Worm (Caenorhabditis elegans) whole organism, L1 larva: Measurements from ENCODE around the gene lsm-8.
"Not testable (repeated sequence)": the region's sequence is repeated elsewhere in the genome, so short reads cannot be mapped to it uniquely, and the experiment has no call there.

Source experiments
- aha-1 ChIP-seq: fragments of 150-350 bp; optimal IDR thresholded peaks from 2 replicates; lab custom pipeline; 2014; ENCODE audit warnings: missing biosample characterization, missing genetic modification characterization
- ceh-8 ChIP-seq: fragments of 200-800 bp; sonication (Bioruptor generic); optimal IDR thresholded peaks from 2 replicates; lab custom pipeline; 2018; ENCODE audit warnings: mild to moderate bottlenecking, missing genetic modification characterization, moderate library complexity, missing compliant biosample characterization
- ceh-82 ChIP-seq, 3 experiments: fragments of 150-350 bp in 1 of 3; sonication (generic microtip) in 2 of 3; optimal IDR thresholded peaks; 2 replicates each; lab custom pipeline; 2014 to 2017; ENCODE audit warnings: missing biosample characterization in 3 of 3, missing genetic modification characterization in 3 of 3
- ceh-88 ChIP-seq: fragments of 200-800 bp; sonication (Bioruptor generic); IDR thresholded peaks from 2 replicates; pipeline ENCODE4 v1.3.6; 2022; ENCODE audit warnings: missing genetic modification characterization, missing compliant biosample characterization
- ces-1 ChIP-seq: fragments of 150-350 bp; optimal IDR thresholded peaks from 2 replicates; lab custom pipeline; 2014; ENCODE audit warnings: missing biosample characterization, missing genetic modification reagents, missing genetic modification characterization
- dpl-1 ChIP-seq, 3 experiments: fragments of 150-350 bp in 2 of 3; sonication (generic microtip) in 1 of 3; optimal IDR thresholded peaks; 2 replicates each; lab custom pipeline; 2014 to 2017; ENCODE audit warnings: missing biosample characterization in 3 of 3, missing genetic modification characterization in 3 of 3, missing genetic modification reagents in 3 of 3
- efl-1 ChIP-seq, 4 experiments: fragments of 150-350 bp; optimal IDR thresholded peaks in 3 of 4; peaks in 1 of 4; 1 replicate in 1 of 4; 2 replicates in 3 of 4; lab custom pipeline; 2014; ENCODE audit warnings: missing biosample characterization in 2 of 4, missing genetic modification characterization in 2 of 4, missing genetic modification reagents in 2 of 4
- efl-3 ChIP-seq: fragments of 200-800 bp; sonication (Bioruptor generic); optimal IDR thresholded peaks from 2 replicates; lab custom pipeline; 2018; ENCODE audit warnings: mild to moderate bottlenecking, missing genetic modification characterization, missing compliant biosample characterization
- egl-13 ChIP-seq: sonication (generic microtip); optimal IDR thresholded peaks from 2 replicates; lab custom pipeline; 2016; ENCODE audit warnings: missing genotype, missing genetic modification reagents, missing genetic modification characterization, missing compliant biosample characterization
- ets-5 ChIP-seq: fragments of 200-800 bp; sonication (Bioruptor generic); IDR thresholded peaks from 2 replicates; pipeline ENCODE4 v1.3.6; 2022; ENCODE audit warnings: missing genetic modification characterization, missing compliant biosample characterization
- fkh-10 ChIP-seq: sonication (generic microtip); optimal IDR thresholded peaks from 2 replicates; lab custom pipeline; 2017; ENCODE audit warnings: missing biosample characterization, missing genetic modification reagents, missing genetic modification characterization
- fos-1 ChIP-seq: fragments of 150-350 bp; optimal IDR thresholded peaks from 2 replicates; lab custom pipeline; 2014; ENCODE audit warnings: missing biosample characterization, missing genetic modification characterization
- hlh-4 ChIP-seq: sonication (generic microtip); optimal IDR thresholded peaks from 2 replicates; lab custom pipeline; 2016; ENCODE audit warnings: mild to moderate bottlenecking, missing genetic modification characterization, missing compliant biosample characterization
- hpl-2 ChIP-seq: fragments of 150-350 bp; optimal IDR thresholded peaks from 2 replicates; lab custom pipeline; 2014; ENCODE audit warnings: missing biosample characterization, missing genetic modification reagents, missing genetic modification characterization
- irx-1 ChIP-seq: sonication (generic microtip); optimal IDR thresholded peaks from 2 replicates; lab custom pipeline; 2016; ENCODE audit warnings: missing genetic modification characterization, missing compliant biosample characterization
- jun-1 ChIP-seq: fragments of 150-350 bp; optimal IDR thresholded peaks from 2 replicates; lab custom pipeline; 2014; ENCODE audit warnings: missing biosample characterization, missing genetic modification reagents, missing genetic modification characterization
- lin-14 ChIP-seq: fragments of 200-800 bp; sonication (Bioruptor generic); optimal IDR thresholded peaks from 2 replicates; lab custom pipeline; 2018; ENCODE audit warnings: mild to moderate bottlenecking, missing genetic modification characterization, moderate library complexity, missing compliant biosample characterization
- lin-15B ChIP-seq: fragments of 150-350 bp; sonication (generic microtip); optimal IDR thresholded peaks from 3 replicates; lab custom pipeline; 2014; ENCODE audit warnings: missing biosample characterization, missing genetic modification characterization
- mdl-1 ChIP-seq, 2 experiments: fragments of 150-350 bp; optimal IDR thresholded peaks; 2 replicates each; lab custom pipeline; 2014 to 2017; ENCODE audit warnings: missing biosample characterization in 2 of 2, missing genetic modification characterization in 2 of 2, inconsistent platforms in 1 of 2
- nhr-12 ChIP-seq: sonication (generic microtip); optimal IDR thresholded peaks from 2 replicates; lab custom pipeline; 2017; ENCODE audit warnings: missing biosample characterization, missing genetic modification characterization
- nhr-19 ChIP-seq: fragments of 200-800 bp; sonication (Bioruptor generic); conservative IDR thresholded peaks from 2 replicates; pipeline ENCODE4 v1.3.6; 2022; ENCODE audit warnings: missing genetic modification characterization, missing compliant biosample characterization
- nhr-20 ChIP-seq: sonication (generic microtip); optimal IDR thresholded peaks from 2 replicates; lab custom pipeline; 2016; ENCODE audit warnings: mild to moderate bottlenecking, missing genetic modification characterization, missing compliant biosample characterization
- nhr-28 ChIP-seq: fragments of 150-350 bp; optimal IDR thresholded peaks from 2 replicates; lab custom pipeline; 2014; ENCODE audit warnings: missing biosample characterization, missing genetic modification characterization
- nhr-71 ChIP-seq: sonication (generic microtip); optimal IDR thresholded peaks from 2 replicates; lab custom pipeline; 2016; ENCODE audit warnings: mild to moderate bottlenecking, missing genetic modification characterization, moderate library complexity, missing compliant biosample characterization
- nhr-76 ChIP-seq: sonication (generic microtip); optimal IDR thresholded peaks from 2 replicates; lab custom pipeline; 2017; ENCODE audit warnings: missing biosample characterization, missing genetic modification characterization
- nhr-85 ChIP-seq: sonication (generic microtip); peaks from one replicate; lab custom pipeline; 2016; ENCODE audit warnings: missing genetic modification characterization, inconsistent platforms, missing compliant biosample characterization
- pag-3 ChIP-seq: sonication (generic microtip); optimal IDR thresholded peaks from 2 replicates; lab custom pipeline; 2017; ENCODE audit warnings: missing genetic modification characterization, mild to moderate bottlenecking, missing compliant biosample characterization, antibody characterized with exemption, borderline replicate concordance; ENCODE audit not compliant: insufficient read depth
- pax-3 ChIP-seq: fragments of 200-800 bp; sonication (Bioruptor generic); optimal IDR thresholded peaks from 2 replicates; lab custom pipeline; 2018; ENCODE audit warnings: mild to moderate bottlenecking, missing genetic modification characterization, moderate library complexity, missing compliant biosample characterization
- pqm-1 ChIP-seq: sonication (generic microtip); optimal IDR thresholded peaks from 3 replicates; lab custom pipeline; 2017; ENCODE audit warnings: missing biosample characterization, missing genetic modification characterization
- skn-1 ChIP-seq: fragments of 150-350 bp; optimal IDR thresholded peaks from 2 replicates; lab custom pipeline; 2014; ENCODE audit warnings: missing biosample characterization, missing genetic modification characterization
- snpc-4 ChIP-seq: fragments of 150-350 bp; optimal IDR thresholded peaks from 2 replicates; lab custom pipeline; 2014; ENCODE audit warnings: missing biosample characterization, missing genetic modification characterization
- sup-37 ChIP-seq: fragments of 200-800 bp; sonication (Bioruptor generic); optimal IDR thresholded peaks from 2 replicates; lab custom pipeline; 2018; ENCODE audit warnings: mild to moderate bottlenecking, missing genetic modification characterization, missing compliant biosample characterization
- unc-62 ChIP-seq: fragments of 150-350 bp; optimal IDR thresholded peaks from 2 replicates; lab custom pipeline; 2014; ENCODE audit warnings: missing biosample characterization, missing genetic modification reagents, missing genetic modification characterization
- unc-98 ChIP-seq: fragments of 200-800 bp; sonication (Bioruptor generic); IDR thresholded peaks from 2 replicates; pipeline ENCODE4 v1.3.6; 2022; ENCODE audit warnings: missing genetic modification characterization, missing compliant biosample characterization
- ztf-11 ChIP-seq, 2 experiments: sonication (generic microtip); optimal IDR thresholded peaks; 2 replicates each; lab custom pipeline; 2016 to 2017; ENCODE audit warnings: missing genetic modification characterization in 2 of 2, missing biosample characterization in 1 of 2, missing compliant biosample characterization in 1 of 2

The lsm-8 gene

DNA sequence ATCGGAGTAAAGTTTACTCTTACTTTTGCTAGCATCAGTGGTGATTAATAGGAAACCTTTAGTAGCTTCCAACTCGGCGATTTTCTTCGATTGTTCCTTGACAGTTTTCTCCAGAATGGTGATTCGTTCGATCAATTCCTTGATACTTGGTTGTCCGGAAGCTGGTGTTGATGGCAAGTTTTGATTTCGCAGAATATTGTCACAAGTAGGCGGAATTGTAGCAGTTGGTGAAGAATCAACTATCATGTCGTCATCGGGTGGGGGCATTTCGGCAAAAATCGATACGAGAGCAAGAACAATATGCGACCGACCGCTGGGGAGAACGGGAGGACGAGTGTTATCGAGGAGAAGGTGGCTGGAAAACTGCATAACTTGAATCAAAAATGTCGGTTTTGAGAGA, 20.9 kb downstream of the lsm-8 start, which contains the start of gene Y73B6BL.289:
Y73B6BL.289 (plus strand) TSS at position 301 of the 400 bp plus-strand sequence.
- not testable (repeated sequence) for TF ChIP-seq skn-1, hlh-4, nhr-76 (tag; lab: Kevin White, UChicago)

DNA sequence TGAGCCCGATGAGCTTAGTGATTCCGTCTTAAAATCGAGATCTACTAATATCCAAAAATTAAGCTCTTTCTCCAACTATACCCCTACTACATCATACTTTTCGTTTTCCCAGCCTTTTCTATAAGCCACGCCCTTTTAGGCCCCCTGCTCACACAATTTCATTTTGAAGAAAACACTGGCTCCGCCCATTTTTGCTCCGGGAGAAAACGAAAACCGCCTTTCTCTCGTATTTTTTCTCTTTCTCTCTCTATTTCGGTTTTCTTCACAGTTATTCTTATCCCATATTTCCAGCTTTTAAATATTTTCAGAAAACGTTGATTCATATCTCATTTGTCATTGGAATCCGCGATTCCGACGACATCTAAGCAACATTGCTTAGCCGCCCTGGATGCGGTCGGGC, 35.3 kb downstream of the lsm-8 start, which contains the start of gene Y73B6BL.47:
Y73B6BL.47 (plus strand) TSS at position 301 of the 400 bp plus-strand sequence.
- TF ChIP-seq pax-3 (no peak), egl-13 (no peak), efl-3 (no peak), ztf-11 (tag; optimal IDR thresholded peaks at IDR 0.05; lab: Kevin White, UChicago) (no peak)

ce11 chrIV:6363604-6364003, 37.3 kb downstream of the lsm-8 start:
- TF ChIP-seq nhr-28 (tag; lab: Kevin White, UChicago) = no peak
- TF ChIP-seq ets-5 (GFP tag; lab: Robert Waterston, UW) = no peak
- no peak for TF ChIP-seq nhr-71
- no peak for TF ChIP-seq fos-1 (tag; lab: Kevin White, UChicago)
- TF ChIP-seq pag-3 (tag; lab: Kevin White, UChicago) = no peak
- peak; percentile 22 for TF ChIP-seq fkh-10 (GFP tag; lab: Kevin White, UChicago)
- no peak for TF ChIP-seq aha-1 (tag; lab: Kevin White, UChicago)
- no peak for TF ChIP-seq irx-1 (tag; lab: Kevin White, UChicago)
- no peak for TF ChIP-seq efl-3
- no peak for TF ChIP-seq snpc-4
- no peak for TF ChIP-seq pax-3
- TF ChIP-seq ztf-11 (tag; optimal IDR thresholded peaks at IDR 0.05; lab: Kevin White, UChicago) = no peak
- TF ChIP-seq hpl-2 = no peak
- TF ChIP-seq efl-1 (optimal IDR thresholded peaks at IDR 0.05; lab: Kevin White, UChicago) = no peak
- TF ChIP-seq efl-1 (GFP tag; optimal IDR thresholded peaks at IDR 0.05 in 1 of 2; lab: Kevin White, UChicago) = peak in 1 of 2 experiments; percentile 72

- no peak for TF ChIP-seq nhr-28 (tag; lab: Kevin White, UChicago)
- TF ChIP-seq lin-15B (tag; lab: Kevin White, UChicago) = no peak
- TF ChIP-seq nhr-20 (tag; lab: Kevin White, UChicago) = no peak
- no peak for TF ChIP-seq unc-62 (GFP tag; lab: Kevin White, UChicago)
- no peak for TF ChIP-seq ztf-11 (tag; optimal IDR thresholded peaks at IDR 0.05; lab: Kevin White, UChicago)
- no peak for TF ChIP-seq pqm-1 (tag; lab: Kevin White, UChicago)
- TF ChIP-seq ceh-82 (tag; optimal IDR thresholded peaks at IDR 0.05; lab: Kevin White, UChicago) = no peak
- no peak for TF ChIP-seq ces-1 (GFP tag; lab: Kevin White, UChicago)
- TF ChIP-seq nhr-19 (GFP tag; lab: Robert Waterston, UW) = no peak
- TF ChIP-seq sup-37 (GFP tag; lab: Kevin White, UChicago) = no peak
- TF ChIP-seq unc-98 (GFP tag; lab: Robert Waterston, UW) = no peak
- no peak for TF ChIP-seq efl-1 (optimal IDR thresholded peaks at IDR 0.05; lab: Kevin White, UChicago)
- TF ChIP-seq efl-1 (GFP tag; optimal IDR thresholded peaks at IDR 0.05 in 1 of 2; lab: Kevin White, UChicago) = no peak
- no peak for TF ChIP-seq nhr-12 (tag; lab: Kevin White, UChicago)
- no peak for TF ChIP-seq jun-1 (tag; lab: Kevin White, UChicago)
- TF ChIP-seq dpl-1 (GFP tag; optimal IDR thresholded peaks at IDR 0.05; lab: Kevin White, UChicago) = no peak
- TF ChIP-seq ceh-88 (GFP tag; lab: Robert Waterston, UW) = no peak
- no peak for TF ChIP-seq ceh-8 (GFP tag; lab: Kevin White, UChicago)
- no peak for TF ChIP-seq fos-1 (tag; lab: Kevin White, UChicago)
- TF ChIP-seq mdl-1 (tag; optimal IDR thresholded peaks at IDR 0.05; lab: Kevin White, UChicago) = no peak
Observed at ce11 chrIV:6365045-6365444, 38.7 kb downstream of the lsm-8 start, which contains the start of gene Y73B6BL.270. Gene Y73B6BL.270 (plus strand): TSS chrIV:6365345.

ce11 chrIV:6366032-6366431, 39.7 kb downstream of the lsm-8 start:
- no peak for TF ChIP-seq nhr-85 (tag; lab: Kevin White, UChicago)
- peak; percentile 62 for TF ChIP-seq lin-14 (GFP tag; lab: Kevin White, UChicago)
- TF ChIP-seq ces-1 (GFP tag; lab: Kevin White, UChicago) = peak; percentile 31
- no peak for TF ChIP-seq nhr-20 (tag; lab: Kevin White, UChicago)
- TF ChIP-seq snpc-4 = no peak
- no peak for TF ChIP-seq efl-1 (optimal IDR thresholded peaks at IDR 0.05; lab: Kevin White, UChicago)
- TF ChIP-seq efl-1 (GFP tag; optimal IDR thresholded peaks at IDR 0.05 in 1 of 2; lab: Kevin White, UChicago) = peak in 1 of 2 experiments; percentile 39
- peak; percentile 67 for TF ChIP-seq fkh-10 (GFP tag; lab: Kevin White, UChicago)
- TF ChIP-seq nhr-71 = peak; percentile 21
- TF ChIP-seq, all 84 proteins: peak for 5
